Comparison of ENCODE assay signal across 7 fruit fly cellular contexts in genomic region chr3R:16847245-16847644, dm6.
TF ChIP-seq lines count a peak whose summit lies in the region.

No protein-coding gene starts in this region.

- peak; percentile 56 to 67 for TF ChIP-seq CTCF in S2 (optimal IDR thresholded peaks at IDR 0.05; lab: Kevin White, UChicago)
- TF ChIP-seq CTCF in whole organism, embryonic (GFP tag; optimal IDR thresholded peaks at IDR 0.05; lab: Kevin White, UChicago) = peak; percentile 53

TF ChIP-seq in whole organism, 6 proteins besides CTCF, POLR2A, EP300 and RAD21:
- TF ChIP-seq pan (optimal IDR thresholded peaks at IDR 0.05; lab: Kevin White, UChicago) (no peak), usp (GFP tag; optimal IDR thresholded peaks at IDR 0.05; lab: Kevin White, UChicago) (no peak), EcR (GFP tag; optimal IDR thresholded peaks at IDR 0.05; lab: Kevin White, UChicago) (no peak), Dll (optimal IDR thresholded peaks at IDR 0.05; lab: Kevin White, UChicago) (peak; percentile 66), psq (optimal IDR thresholded peaks at IDR 0.05; lab: Kevin White, UChicago) (no peak), CG8478 (optimal IDR thresholded peaks at IDR 0.05; lab: Kevin White, UChicago) (peak; percentile 93)
TF ChIP-seq in whole organism: peak in this region for 2.

TF ChIP-seq in whole organism, adult, 20 proteins besides CTCF, POLR2A, EP300 and RAD21:
- TF ChIP-seq kay (GFP tag; lab: Kevin White, UChicago; ENCODE audit: borderline replicate concordance) (no peak), pad (GFP tag; optimal IDR thresholded peaks at IDR 0.05; lab: Kevin White, UChicago) (peak; percentile 15)
TF ChIP-seq in whole organism, adult: peak in this region for 1.

TF ChIP-seq in whole organism, embryonic, 481 proteins besides CTCF, POLR2A, EP300 and RAD21 (continues in another document):
- TF ChIP-seq CG15073 (GFP tag; optimal IDR thresholded peaks at IDR 0.05; lab: Kevin White, UChicago) (no peak), CG8359 (GFP tag; optimal IDR thresholded peaks at IDR 0.05; lab: Kevin White, UChicago; ENCODE audit: borderline replicate concordance) (no peak), sug (tag; optimal IDR thresholded peaks at IDR 0.05; lab: Kevin White, UChicago) (peak; percentile 10), Abd-B (GFP tag; optimal IDR thresholded peaks at IDR 0.05; lab: Kevin White, UChicago) (peak; percentile 3), caup (GFP tag; optimal IDR thresholded peaks at IDR 0.05; lab: Kevin White, UChicago; ENCODE audit: severe bottlenecking) (no peak), chinmo (GFP tag; IDR thresholded peaks at IDR 0.05; lab: Robert Waterston, UW; ENCODE audit: partially characterized antibody) (peak; percentile 91; the same call in 3 of the 4 replicates), danr (GFP tag; IDR thresholded peaks at IDR 0.05; lab: Robert Waterston, UW) (no peak), Atf3 (GFP tag; optimal IDR thresholded peaks at IDR 0.05; lab: Kevin White, UChicago) (peak; percentile 15), odd (GFP tag; optimal IDR thresholded peaks at IDR 0.05; lab: Kevin White, UChicago) (no peak), ara (GFP tag; IDR thresholded peaks at IDR 0.05; lab: Robert Waterston, UW) (0 out of 2 replicates have a peak, but pooled peaks have one; percentile 10), cg (GFP tag; optimal IDR thresholded peaks at IDR 0.05; lab: Kevin White, UChicago) (peak; percentile 73), mld (GFP tag; IDR thresholded peaks at IDR 0.05; lab: Robert Waterston, UW; ENCODE audit: partially characterized antibody) (0 out of 3 replicates have a peak, but pooled peaks have one; percentile 52), vvl (GFP tag; IDR thresholded peaks at IDR 0.05; lab: Robert Waterston, UW) (peak; percentile 77), yki (optimal IDR thresholded peaks at IDR 0.05; lab: Kevin White, UChicago) (no peak), CoRest (tag; optimal IDR thresholded peaks at IDR 0.05; lab: Kevin White, UChicago) (peak; percentile 51), CG7745 (tag; optimal IDR thresholded peaks at IDR 0.05; lab: Kevin White, UChicago) (peak; percentile 5), Hr51 (GFP tag; optimal IDR thresholded peaks at IDR 0.05; lab: Kevin White, UChicago) (no peak), CG5180 (GFP tag; optimal IDR thresholded peaks at IDR 0.05; lab: Kevin White, UChicago) (no peak), stc (GFP tag; IDR thresholded peaks at IDR 0.05; lab: Robert Waterston, UW) (peak; percentile 52)

TF ChIP-seq in whole organism, prepupa, 60 proteins besides CTCF, POLR2A, EP300 and RAD21 (continues in another document):
- TF ChIP-seq Eip78C (GFP tag; lab: Kevin White, UChicago) (no peak), Blimp-1 (GFP tag; optimal IDR thresholded peaks at IDR 0.05; lab: Kevin White, UChicago) (no peak), topi (GFP tag; optimal IDR thresholded peaks at IDR 0.05; lab: Kevin White, UChicago) (no peak), dsx (GFP tag; optimal IDR thresholded peaks at IDR 0.05; lab: Kevin White, UChicago; ENCODE audit: poor library complexity, severe bottlenecking) (no peak), Eip75B (GFP tag; optimal IDR thresholded peaks at IDR 0.05; lab: Kevin White, UChicago) (no peak), Sox102F (GFP tag; optimal IDR thresholded peaks at IDR 0.05; lab: Kevin White, UChicago) (no peak), CG6276 (GFP tag; optimal IDR thresholded peaks at IDR 0.05; lab: Kevin White, UChicago) (no peak), CG8632 (GFP tag; optimal IDR thresholded peaks at IDR 0.05; lab: Kevin White, UChicago) (no peak), eg (GFP tag; IDR thresholded peaks at IDR 0.05; lab: Robert Waterston, UW) (0 out of 3 replicates have a peak, but pooled peaks have one; percentile 52), CG32006 (GFP tag; optimal IDR thresholded peaks at IDR 0.05; lab: Kevin White, UChicago) (no peak), Ets21C (GFP tag; optimal IDR thresholded peaks at IDR 0.05; lab: Kevin White, UChicago) (no peak), CG15336 (GFP tag; IDR thresholded peaks at IDR 0.05; lab: Robert Waterston, UW) (0 out of 2 replicates have a peak, but pooled peaks have one; percentile 18), CG34406 (GFP tag; optimal IDR thresholded peaks at IDR 0.05; lab: Kevin White, UChicago) (no peak), Hr39 (GFP tag; optimal IDR thresholded peaks at IDR 0.05; lab: Kevin White, UChicago) (no peak), CG10631 (GFP tag; optimal IDR thresholded peaks at IDR 0.05; lab: Kevin White, UChicago) (no peak), CG11294 (GFP tag; IDR thresholded peaks at IDR 0.05; lab: Robert Waterston, UW) (no peak), svp (GFP tag; lab: Kevin White, UChicago) (peak; percentile 73), CG3919 (GFP tag; optimal IDR thresholded peaks at IDR 0.05; lab: Kevin White, UChicago) (no peak), Eip93F (GFP tag; optimal IDR thresholded peaks at IDR 0.05; lab: Kevin White, UChicago) (no peak), Sox15 (GFP tag; optimal IDR thresholded peaks at IDR 0.05; lab: Kevin White, UChicago) (no peak), CG16779 (tag; optimal IDR thresholded peaks at IDR 0.05; lab: Kevin White, UChicago) (no peak), OdsH (GFP tag; optimal IDR thresholded peaks at IDR 0.05; lab: Kevin White, UChicago) (no peak)

TF ChIP-seq in whole organism, pupa, 21 proteins besides CTCF, POLR2A, EP300 and RAD21:
- no peak for TF ChIP-seq CG34367 (tag; optimal IDR thresholded peaks at IDR 0.05; lab: Kevin White, UChicago)
- no peak for TF ChIP-seq Snoo (tag; optimal IDR thresholded peaks at IDR 0.05; lab: Kevin White, UChicago)
- no peak for TF ChIP-seq D1 (tag; optimal IDR thresholded peaks at IDR 0.05; lab: Kevin White, UChicago)
- TF ChIP-seq CG13204 (GFP tag; optimal IDR thresholded peaks at IDR 0.05; lab: Kevin White, UChicago) = peak; percentile 23
- TF ChIP-seq gl (tag; optimal IDR thresholded peaks at IDR 0.05; lab: Kevin White, UChicago) = no peak
- TF ChIP-seq CG4496 (GFP tag; IDR thresholded peaks at IDR 0.05; lab: Robert Waterston, UW) = 0 out of 3 replicates have a peak, but pooled peaks have one; percentile 20
- TF ChIP-seq fd96Ca (GFP tag; IDR thresholded peaks at IDR 0.05; lab: Robert Waterston, UW) = peak; percentile 42; the same call in 1 of the 3 replicates
- no peak for TF ChIP-seq CG15710 (tag; optimal IDR thresholded peaks at IDR 0.05; lab: Kevin White, UChicago)

TF ChIP-seq in whole organism, wandering third instar larva, 38 proteins besides CTCF, POLR2A, EP300 and RAD21:
- TF ChIP-seq rgr (GFP tag; optimal IDR thresholded peaks at IDR 0.05; lab: Kevin White, UChicago) (no peak), woc (GFP tag; optimal IDR thresholded peaks at IDR 0.05; lab: Kevin White, UChicago) (no peak), lola (GFP tag; optimal IDR thresholded peaks at IDR 0.05; lab: Kevin White, UChicago) (no peak), CG32264 (GFP tag; optimal IDR thresholded peaks at IDR 0.05; lab: Kevin White, UChicago) (no peak), ey (GFP tag; optimal IDR thresholded peaks at IDR 0.05; lab: Kevin White, UChicago) (no peak), Rel (GFP tag; optimal IDR thresholded peaks at IDR 0.05; lab: Kevin White, UChicago) (no peak), Rel (tag; optimal IDR thresholded peaks at IDR 0.05; lab: Kevin White, UChicago) (peak; percentile 63), Vsx2 (GFP tag; optimal IDR thresholded peaks at IDR 0.05; lab: Kevin White, UChicago; ENCODE audit: partially characterized antibody) (peak; percentile 69), dl (GFP tag; optimal IDR thresholded peaks at IDR 0.05; lab: Kevin White, UChicago; ENCODE audit: insufficient read depth in 1 of 2, partially characterized antibody in 2 of 2) (peak; percentile 22 to 52), h (GFP tag; optimal IDR thresholded peaks at IDR 0.05; lab: Kevin White, UChicago) (no peak), dsf (GFP tag; optimal IDR thresholded peaks at IDR 0.05; lab: Kevin White, UChicago; ENCODE audit: borderline replicate concordance) (no peak), Hnf4 (GFP tag; optimal IDR thresholded peaks at IDR 0.05; lab: Kevin White, UChicago) (no peak), pan (optimal IDR thresholded peaks at IDR 0.05; lab: Kevin White, UChicago) (no peak), Hr78 (GFP tag; optimal IDR thresholded peaks at IDR 0.05; lab: Kevin White, UChicago) (no peak), Hr83 (GFP tag; optimal IDR thresholded peaks at IDR 0.05; lab: Kevin White, UChicago; ENCODE audit: poor library complexity, severe bottlenecking) (no peak), sv (GFP tag; optimal IDR thresholded peaks at IDR 0.05; lab: Kevin White, UChicago) (no peak), foxo (GFP tag; optimal IDR thresholded peaks at IDR 0.05; lab: Kevin White, UChicago) (no peak), Dif (GFP tag; optimal IDR thresholded peaks at IDR 0.05; lab: Kevin White, UChicago; ENCODE audit: partially characterized antibody) (peak; percentile 89), Jra (GFP tag; optimal IDR thresholded peaks at IDR 0.05; lab: Kevin White, UChicago) (no peak), jim (GFP tag; optimal IDR thresholded peaks at IDR 0.05; lab: Kevin White, UChicago) (no peak), GATAd (GFP tag; optimal IDR thresholded peaks at IDR 0.05; lab: Kevin White, UChicago) (no peak), N (GFP tag; optimal IDR thresholded peaks at IDR 0.05; lab: Kevin White, UChicago) (no peak)
